Fruit fly (Drosophila melanogaster) whole organism, prepupa: Measurements from ENCODE around the gene CG18563.

Experiments
- CG10631 ChIP-seq: fragments of 200-800 bp; sonication (Bioruptor generic); optimal IDR thresholded peaks from 2 replicates; lab custom pipeline; 2016; ENCODE audit warnings: missing biosample characterization, missing genetic modification characterization
- CG11762 ChIP-seq: fragments of 200-800 bp; sonication (Bioruptor generic); optimal IDR thresholded peaks from 3 replicates; lab custom pipeline; 2016; ENCODE audit warnings: missing biosample characterization, missing genetic modification characterization; ENCODE audit not compliant: insufficient read depth
- CG15336 ChIP-seq: fragments of 200-800 bp; sonication (Bioruptor generic); IDR thresholded peaks from 2 replicates; pipeline ENCODE4 v1.3.6; 2022; ENCODE audit warnings: missing biosample characterization, missing genetic modification characterization
- CG1621 ChIP-seq: fragments of 200-800 bp; sonication (Bioruptor generic); optimal IDR thresholded peaks from 3 replicates; lab custom pipeline; 2018; ENCODE audit warnings: missing biosample characterization, mild to moderate bottlenecking, missing genetic modification characterization
- CG16779 ChIP-seq: fragments of 200-800 bp; sonication (Bioruptor generic); optimal IDR thresholded peaks from 3 replicates; lab custom pipeline; 2017; ENCODE audit warnings: missing biosample characterization, mild to moderate bottlenecking, missing genetic modification characterization
- CG3032 ChIP-seq: fragments of 200-800 bp; optimal IDR thresholded peaks from 2 replicates; lab custom pipeline; 2019; ENCODE audit warnings: missing biosample characterization, mild to moderate bottlenecking, missing genetic modification characterization, moderate library complexity
- CG31627 ChIP-seq: fragments of 200-800 bp; sonication (Bioruptor generic); optimal IDR thresholded peaks from 3 replicates; lab custom pipeline; 2016; ENCODE audit warnings: missing biosample characterization, missing genetic modification characterization
- CG32006 ChIP-seq: fragments of 200-800 bp; sonication (Bioruptor generic); optimal IDR thresholded peaks from 3 replicates; lab custom pipeline; 2017; ENCODE audit warnings: missing biosample characterization, mild to moderate bottlenecking, missing genetic modification characterization
- CG6163 ChIP-seq: fragments of 200-800 bp; sonication (Bioruptor generic); IDR thresholded peaks from 3 replicates; pipeline ENCODE4 v1.3.6; 2022; ENCODE audit warnings: missing biosample characterization, missing genetic modification characterization
- CG6808 ChIP-seq: fragments of 200-800 bp; sonication (Bioruptor generic); optimal IDR thresholded peaks from 3 replicates; lab custom pipeline; 2017; ENCODE audit warnings: missing biosample characterization, missing genetic modification characterization, mild to moderate bottlenecking, moderate library complexity, missing genetic modification reagents
- CG6854 ChIP-seq: fragments of 200-800 bp; sonication (Bioruptor generic); optimal IDR thresholded peaks from 2 replicates; lab custom pipeline; 2017; ENCODE audit warnings: missing biosample characterization, mild to moderate bottlenecking, missing genetic modification characterization
- CG7368 ChIP-seq: fragments of 200-800 bp; sonication (Bioruptor generic); optimal IDR thresholded peaks from 3 replicates; lab custom pipeline; 2016; ENCODE audit warnings: missing biosample characterization, missing genetic modification characterization
- CG8119 ChIP-seq: fragments of 200-800 bp; sonication (Bioruptor generic); IDR thresholded peaks from 3 replicates; pipeline ENCODE4 v1.3.6; 2022; ENCODE audit warnings: missing biosample characterization, missing genetic modification characterization
- CG8319 ChIP-seq: fragments of 200-800 bp; sonication (Bioruptor generic); optimal IDR thresholded peaks from 3 replicates; lab custom pipeline; 2016; ENCODE audit warnings: missing biosample characterization, missing genetic modification characterization
- CG8632 ChIP-seq: fragments of 200-800 bp; sonication (Bioruptor generic); optimal IDR thresholded peaks from 3 replicates; lab custom pipeline; 2016; ENCODE audit warnings: missing biosample characterization, missing genetic modification characterization
- CG9139 ChIP-seq: fragments of 200-800 bp; sonication (Bioruptor generic); optimal IDR thresholded peaks from 3 replicates; lab custom pipeline; 2017; ENCODE audit warnings: missing biosample characterization, mild to moderate bottlenecking, missing genetic modification characterization
- Eip75B ChIP-seq: fragments of 200-800 bp; sonication (Bioruptor generic); optimal IDR thresholded peaks from 3 replicates; lab custom pipeline; 2016; ENCODE audit warnings: missing biosample characterization, missing genetic modification characterization
- Eip78C ChIP-seq: fragments of 200-800 bp; sonication (Bioruptor generic); peaks from one replicate; lab custom pipeline; 2016; ENCODE audit warnings: missing biosample characterization, missing genetic modification characterization
- Ets96B ChIP-seq: fragments of 200-800 bp; optimal IDR thresholded peaks from 2 replicates; lab custom pipeline; 2019; ENCODE audit warnings: missing biosample characterization, mild to moderate bottlenecking, missing genetic modification characterization, moderate library complexity
- Gug ChIP-seq: fragments of 200-800 bp; sonication (Bioruptor generic); IDR thresholded peaks from 2 replicates; pipeline ENCODE4 v1.3.6; 2022; ENCODE audit warnings: missing biosample characterization, missing genetic modification characterization
- Hr38 ChIP-seq: sonication (Bioruptor generic); optimal IDR thresholded peaks from 2 replicates; lab custom pipeline; 2016; ENCODE audit warnings: missing biosample characterization, missing genetic modification characterization
- Hr39 ChIP-seq: fragments of 200-800 bp; sonication (Bioruptor generic); optimal IDR thresholded peaks from 2 replicates; lab custom pipeline; 2016; ENCODE audit warnings: missing biosample characterization, missing genetic modification characterization
- Hr4 ChIP-seq: fragments of 200-800 bp; sonication (Bioruptor generic); optimal IDR thresholded peaks from 3 replicates; lab custom pipeline; 2016; ENCODE audit warnings: missing biosample characterization, missing genetic modification characterization
- Lpt ChIP-seq: fragments of 200-800 bp; sonication (Bioruptor generic); optimal IDR thresholded peaks from 3 replicates; lab custom pipeline; 2016; ENCODE audit warnings: missing biosample characterization, missing genetic modification characterization
- Met ChIP-seq: fragments of 200-800 bp; sonication (Bioruptor generic); optimal IDR thresholded peaks from 3 replicates; lab custom pipeline; 2016; ENCODE audit warnings: missing biosample characterization, missing genetic modification characterization
- OdsH ChIP-seq: fragments of 200-800 bp; sonication (Bioruptor generic); optimal IDR thresholded peaks from 3 replicates; lab custom pipeline; 2016; ENCODE audit warnings: missing biosample characterization, missing genetic modification characterization
- Smox ChIP-seq: fragments of 200-800 bp; sonication (Bioruptor generic); optimal IDR thresholded peaks from 3 replicates; lab custom pipeline; 2016; ENCODE audit warnings: missing biosample characterization, missing genetic modification characterization
- Sox102F ChIP-seq: fragments of 200-800 bp; sonication (Bioruptor generic); optimal IDR thresholded peaks from 2 replicates; lab custom pipeline; 2016; ENCODE audit warnings: missing biosample characterization, mild to moderate bottlenecking, missing genetic modification characterization
- Sox14 ChIP-seq: fragments of 200-800 bp; sonication (Bioruptor generic); optimal IDR thresholded peaks from 3 replicates; lab custom pipeline; 2016; ENCODE audit warnings: missing biosample characterization, missing genetic modification characterization
- Sox15 ChIP-seq: fragments of 200-800 bp; sonication (Bioruptor generic); optimal IDR thresholded peaks from 3 replicates; lab custom pipeline; 2016; ENCODE audit warnings: missing biosample characterization, missing genetic modification characterization
- achi ChIP-seq: fragments of 200-800 bp; sonication (Bioruptor generic); optimal IDR thresholded peaks from 3 replicates; lab custom pipeline; 2016; ENCODE audit warnings: missing biosample characterization, missing genetic modification characterization
- acj6 ChIP-seq: fragments of 200-800 bp; sonication (Bioruptor generic); optimal IDR thresholded peaks from 3 replicates; lab custom pipeline; 2016; ENCODE audit warnings: missing biosample characterization, missing genetic modification characterization
- cyc ChIP-seq: fragments of 200-800 bp; sonication (Bioruptor generic); optimal IDR thresholded peaks from 3 replicates; lab custom pipeline; 2016; ENCODE audit warnings: missing biosample characterization, missing genetic modification characterization
- dsx ChIP-seq: fragments of 200-800 bp; optimal IDR thresholded peaks from 3 replicates; lab custom pipeline; 2019; ENCODE audit warnings: missing biosample characterization, mild to moderate bottlenecking, missing genetic modification characterization, moderate library complexity; ENCODE audit not compliant: poor library complexity, severe bottlenecking
- eg ChIP-seq: fragments of 200-800 bp; sonication (Bioruptor generic); IDR thresholded peaks from 3 replicates; pipeline ENCODE4 v1.3.6; 2022; ENCODE audit warnings: missing biosample characterization, missing genetic modification characterization
- esn ChIP-seq: fragments of 200-800 bp; sonication (Bioruptor generic); optimal IDR thresholded peaks from 2 replicates; lab custom pipeline; 2016; ENCODE audit warnings: missing biosample characterization, mild to moderate bottlenecking, missing genetic modification characterization, moderate library complexity
- fd85E ChIP-seq: fragments of 200-800 bp; sonication (Bioruptor generic); optimal IDR thresholded peaks from 3 replicates; lab custom pipeline; 2016; ENCODE audit warnings: missing biosample characterization, missing genetic modification characterization
- fkh ChIP-seq: fragments of 200-800 bp; sonication (Bioruptor generic); optimal IDR thresholded peaks from 3 replicates; lab custom pipeline; 2017; ENCODE audit warnings: missing biosample characterization, mild to moderate bottlenecking, missing genetic modification characterization, moderate library complexity
- lz ChIP-seq: fragments of 200-800 bp; sonication (Bioruptor generic); optimal IDR thresholded peaks from 3 replicates; lab custom pipeline; 2016; ENCODE audit warnings: missing biosample characterization, missing genetic modification characterization
- net ChIP-seq: fragments of 200-800 bp; sonication (Bioruptor generic); optimal IDR thresholded peaks from 3 replicates; lab custom pipeline; 2016; ENCODE audit warnings: missing biosample characterization, missing genetic modification characterization
- salr ChIP-seq, 2 experiments: fragments of 200-800 bp; sonication (Bioruptor generic); optimal IDR thresholded peaks; 3 replicates each; lab custom pipeline; 2016 to 2018; ENCODE audit warnings: missing biosample characterization in 2 of 2, missing genetic modification characterization in 2 of 2, mild to moderate bottlenecking in 1 of 2
- svp ChIP-seq: fragments of 200-800 bp; sonication (Bioruptor generic); peaks from one replicate; lab custom pipeline; 2016; ENCODE audit warnings: missing biosample characterization, missing genetic modification characterization
- topi ChIP-seq: fragments of 200-800 bp; sonication (Bioruptor generic); optimal IDR thresholded peaks from 3 replicates; lab custom pipeline; 2016; ENCODE audit warnings: missing biosample characterization, missing genetic modification characterization
- vri ChIP-seq: fragments of 200-800 bp; sonication (Bioruptor generic); optimal IDR thresholded peaks from 3 replicates; lab custom pipeline; 2016; ENCODE audit warnings: missing biosample characterization, mild to moderate bottlenecking, missing genetic modification characterization

CG18563 gene

DNA sequence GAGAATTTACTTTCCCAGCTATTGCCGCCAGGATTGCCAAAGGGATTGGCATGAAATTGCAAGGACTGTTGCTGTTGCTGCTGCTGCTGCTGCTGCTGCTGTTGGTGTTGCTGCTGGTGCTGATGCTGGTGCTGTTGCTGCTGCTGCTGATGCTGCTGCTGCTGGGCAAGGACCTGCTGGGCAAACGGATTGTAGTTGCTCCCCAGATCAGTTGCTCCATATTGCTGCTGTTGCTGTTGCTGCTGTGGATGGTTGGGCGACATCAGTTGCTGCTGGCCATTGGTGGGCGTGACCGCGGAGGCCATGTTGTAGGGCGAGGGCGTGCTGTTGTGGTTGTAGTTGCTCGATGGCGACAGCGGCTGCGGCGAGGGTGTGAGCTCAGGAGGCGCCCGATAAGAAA, 20.2 kb downstream of the CG18563 start:
- TF ChIP-seq Hr4: no peak
- no peak for TF ChIP-seq eg
- TF ChIP-seq topi (GFP tag; lab: Kevin White, UChicago): no peak
- no peak for TF ChIP-seq svp
- TF ChIP-seq Sox14 (GFP tag; lab: Kevin White, UChicago): no peak

DNA sequence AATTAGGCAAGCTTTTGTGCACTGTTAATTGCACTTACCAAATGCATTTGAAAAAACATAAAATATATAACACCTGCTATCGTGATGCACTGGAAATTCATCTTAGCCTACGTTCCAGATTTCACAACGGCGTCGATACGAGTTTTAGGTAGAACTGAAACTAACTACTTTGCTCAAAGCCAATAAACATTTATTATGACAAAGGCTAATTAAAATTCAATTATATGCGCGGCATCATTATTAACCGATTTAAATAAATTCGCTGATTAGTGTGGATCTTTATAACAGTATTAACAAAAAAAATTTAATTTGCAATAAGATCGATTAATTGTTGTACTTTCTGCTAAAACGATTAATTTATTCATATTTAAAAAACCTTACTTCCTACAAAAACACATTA, 21.3 kb downstream of the CG18563 start, which contains the start of gene CG33928:
TSS of gene CG33928 (minus strand) at position 101 of the 400 bp plus-strand sequence.
- no peak for TF ChIP-seq cyc (GFP tag; lab: Kevin White, UChicago)
- no peak for TF ChIP-seq svp
- TF ChIP-seq CG32006: no peak

DNA sequence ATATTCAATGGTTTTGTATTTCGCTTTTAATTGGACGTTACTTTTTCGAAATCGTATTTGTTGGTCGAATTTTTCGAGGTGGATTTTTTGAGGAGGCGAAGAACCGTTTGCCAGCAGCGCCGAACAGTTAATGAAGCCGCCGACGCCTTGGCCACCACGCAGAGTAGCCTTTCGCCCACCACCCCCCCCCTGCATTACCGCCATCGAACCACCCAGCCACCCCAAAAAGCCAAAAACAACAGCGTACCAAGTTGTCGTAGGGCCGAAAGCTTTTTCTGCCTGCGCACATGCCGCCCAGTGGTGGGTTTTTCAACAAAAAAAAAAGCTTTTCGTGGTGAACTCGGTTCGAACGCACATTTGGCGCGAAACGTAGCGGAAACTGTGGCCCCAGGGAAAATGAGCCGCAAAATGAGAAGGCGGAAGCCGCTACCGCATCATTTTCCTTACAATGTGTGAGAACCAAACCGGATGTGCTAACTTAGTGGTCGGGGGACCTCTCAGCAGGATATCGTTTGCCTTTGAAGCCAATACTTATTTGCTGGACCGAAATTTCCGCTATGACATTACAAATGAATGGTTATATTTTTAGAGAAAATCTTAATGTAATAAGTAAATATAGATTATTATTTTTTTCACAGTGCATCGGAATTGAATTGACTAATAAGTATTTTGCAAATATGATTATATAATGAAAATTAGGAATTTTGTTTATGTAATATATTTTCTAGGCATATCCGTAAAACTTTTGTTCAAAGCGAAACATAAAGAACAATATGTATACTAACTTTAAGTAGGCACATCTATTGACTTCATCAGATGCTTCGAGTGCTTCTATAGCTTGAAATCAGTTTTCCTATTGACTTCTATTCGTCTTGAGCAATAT, 24.6 kb downstream of the CG18563 start, which contains the start of the genes Dif and CG5043:
TSS of gene Dif (minus strand) at position 132 of the 883 bp plus-strand sequence.
TSS of gene CG5043 (plus strand) at position 833 of the 883 bp plus-strand sequence.
- TF ChIP-seq fkh: no peak
- TF ChIP-seq CG8119 (GFP tag; lab: Robert Waterston, UW): 0 out of 3 replicates have a peak, but pooled peaks have one; percentile 13

DNA sequence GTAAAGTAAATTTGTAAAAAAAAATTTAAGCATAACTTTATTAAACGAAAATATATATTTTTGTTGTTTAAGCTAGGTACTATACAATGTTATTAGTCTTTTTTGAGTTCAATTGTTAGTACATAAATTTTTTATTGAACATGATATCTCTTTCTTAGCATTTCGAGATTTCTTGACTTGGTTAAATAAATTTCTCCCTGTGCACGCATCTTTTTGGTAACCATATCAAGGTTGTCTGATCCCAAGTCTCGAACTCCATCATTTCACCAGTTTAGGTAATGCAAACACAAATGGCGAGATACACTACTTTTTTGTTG, 26.5 kb downstream of the CG18563 start:
- TF ChIP-seq Ets96B (tag; lab: Kevin White, UChicago) (peak; percentile 66), Smox (no peak), Hr39 (GFP tag; lab: Kevin White, UChicago) (peak; percentile 74), Hr38 (no peak), lz (GFP tag; lab: Kevin White, UChicago) (peak; percentile 72), Eip75B (peak; percentile 47), CG10631 (GFP tag; lab: Kevin White, UChicago) (peak; percentile 76), CG8319 (GFP tag; lab: Kevin White, UChicago) (peak; percentile 55), Sox102F (GFP tag; lab: Kevin White, UChicago) (peak; percentile 68), CG31627 (GFP tag; lab: Kevin White, UChicago) (peak; percentile 66), eg (peak; percentile 66), Gug (GFP tag; lab: Robert Waterston, UW) (peak; percentile 36), CG11762 (peak; percentile 61), OdsH (peak; percentile 84), Sox15 (peak; percentile 65), CG16779 (tag; lab: Kevin White, UChicago) (no peak), CG15336 (GFP tag; lab: Robert Waterston, UW) (peak; percentile 88), CG8119 (GFP tag; lab: Robert Waterston, UW) (peak; percentile 84), Lpt (GFP tag; lab: Kevin White, UChicago) (peak; percentile 48), acj6 (peak; percentile 76), achi (GFP tag; lab: Kevin White, UChicago) (peak; percentile 82), svp (peak; percentile 93), CG6163 (peak; percentile 62; the same call in 2 of the 3 replicates), vri (GFP tag; lab: Kevin White, UChicago) (no peak), CG6808 (GFP tag; lab: Kevin White, UChicago) (no peak), CG9139 (GFP tag; lab: Kevin White, UChicago) (no peak), cyc (GFP tag; lab: Kevin White, UChicago) (peak; percentile 70), esn (GFP tag; lab: Kevin White, UChicago) (peak; percentile 85), CG6854 (GFP tag; lab: Kevin White, UChicago) (no peak), fd85E (GFP tag; lab: Kevin White, UChicago) (no peak), CG8632 (GFP tag; lab: Kevin White, UChicago) (peak; percentile 75), dsx (no peak), salr (GFP tag; optimal IDR thresholded peaks at IDR 0.05; lab: Kevin White, UChicago) (peak in 1 of 2 experiments; percentile 71), CG7368 (GFP tag; lab: Kevin White, UChicago) (peak; percentile 62), topi (GFP tag; lab: Kevin White, UChicago) (peak; percentile 82), CG1621 (tag; lab: Kevin White, UChicago) (no peak), Met (GFP tag; lab: Kevin White, UChicago) (peak; percentile 70), Eip78C (GFP tag; lab: Kevin White, UChicago) (peak; percentile 97), CG3032 (peak; percentile 32), net (GFP tag; lab: Kevin White, UChicago) (peak; percentile 78)
